Worm (Caenorhabditis elegans): ENCODE measurements around the gene nth-1.

ce11 chrIII:4335614-4336013 lies 41.6 kb upstream of the nth-1 start:
- no peak for TF ChIP-seq snpc-4 (tag; optimal IDR thresholded peaks at IDR 0.05)
- no peak for TF ChIP-seq unc-39 (tag; optimal IDR thresholded peaks at IDR 0.05)
- TF ChIP-seq tbx-8 (GFP tag; optimal IDR thresholded peaks at IDR 0.05), result no peak
- no peak for TF ChIP-seq nhr-237 (tag; optimal IDR thresholded peaks at IDR 0.05)
- no peak for TF ChIP-seq lin-13 (tag; optimal IDR thresholded peaks at IDR 0.05)
- no peak for TF ChIP-seq M03D4.4 (tag; optimal IDR thresholded peaks at IDR 0.05)
- TF ChIP-seq unc-62 (GFP tag; optimal IDR thresholded peaks at IDR 0.05), result no peak
- no peak for TF ChIP-seq pha-4 (tag; optimal IDR thresholded peaks at IDR 0.05)

Measured in whole organism, mixed stage, embryonic.